Worm (Caenorhabditis elegans) whole organism, L1 larva: ENCODE data around the gene tag-120.

Source experiments
- C04F5.9 ChIP-seq: sonication (generic microtip); optimal IDR thresholded peaks from 2 replicates; lab custom pipeline; 2016; ENCODE audit warnings: missing genetic modification characterization, missing compliant biosample characterization
- C16A3.4 ChIP-seq: fragments of 150-350 bp; optimal IDR thresholded peaks from 2 replicates; lab custom pipeline; 2014; ENCODE audit warnings: missing biosample characterization, missing genetic modification characterization
- C34B4.2 ChIP-seq: sonication (generic microtip); optimal IDR thresholded peaks from 2 replicates; lab custom pipeline; 2017; ENCODE audit warnings: mild to moderate bottlenecking, missing genetic modification characterization, missing compliant biosample characterization
- Y116A8C.19 ChIP-seq: sonication (generic microtip); optimal IDR thresholded peaks from 2 replicates; lab custom pipeline; 2016; ENCODE audit warnings: missing compliant biosample characterization, missing genetic modification characterization, borderline replicate concordance
- aha-1 ChIP-seq: fragments of 150-350 bp; optimal IDR thresholded peaks from 2 replicates; lab custom pipeline; 2014; ENCODE audit warnings: missing biosample characterization, missing genetic modification characterization
- alr-1 ChIP-seq: fragments of 200-800 bp; sonication (Bioruptor generic); optimal IDR thresholded peaks from 2 replicates; lab custom pipeline; 2018; ENCODE audit warnings: borderline replicate concordance, mild to moderate bottlenecking, missing genetic modification characterization, missing compliant biosample characterization
- aly-2 ChIP-seq: fragments of 150-350 bp; optimal IDR thresholded peaks from 2 replicates; lab custom pipeline; 2014; ENCODE audit warnings: missing biosample characterization, missing genetic modification characterization
- blmp-1 ChIP-seq: fragments of 150-350 bp; optimal IDR thresholded peaks from 2 replicates; lab custom pipeline; 2014; ENCODE audit warnings: missing biosample characterization, missing genetic modification characterization
- ceh-63 ChIP-seq: fragments of 200-800 bp; sonication (Bioruptor generic); optimal IDR thresholded peaks from 2 replicates; lab custom pipeline; 2018; ENCODE audit warnings: mild to moderate bottlenecking, missing genetic modification characterization, missing compliant biosample characterization
- ceh-8 ChIP-seq: fragments of 200-800 bp; sonication (Bioruptor generic); optimal IDR thresholded peaks from 2 replicates; lab custom pipeline; 2018; ENCODE audit warnings: mild to moderate bottlenecking, missing genetic modification characterization, moderate library complexity, missing compliant biosample characterization
- dpl-1 ChIP-seq, 3 experiments: fragments of 150-350 bp in 2 of 3; sonication (generic microtip) in 1 of 3; optimal IDR thresholded peaks; 2 replicates each; lab custom pipeline; 2014 to 2017; ENCODE audit warnings: missing biosample characterization in 3 of 3, missing genetic modification characterization in 3 of 3, missing genetic modification reagents in 3 of 3
- efl-3 ChIP-seq: fragments of 200-800 bp; sonication (Bioruptor generic); optimal IDR thresholded peaks from 2 replicates; lab custom pipeline; 2018; ENCODE audit warnings: mild to moderate bottlenecking, missing genetic modification characterization, missing compliant biosample characterization
- egl-27 ChIP-seq, 2 experiments: fragments of 150-350 bp in 1 of 2; sonication (generic microtip); optimal IDR thresholded peaks; 3 replicates each; lab custom pipeline; 2017 to 2018; ENCODE audit warnings: missing biosample characterization in 2 of 2, missing genetic modification characterization in 2 of 2, missing genetic modification reagents in 2 of 2
- elt-3 ChIP-seq, 6 experiments: fragments of 150-350 bp in 1 of 6; sonication (generic microtip); optimal IDR thresholded peaks; 2 replicates each; lab custom pipeline; 2017 to 2018; ENCODE audit warnings: missing biosample characterization in 6 of 6, missing genetic modification characterization in 6 of 6, inconsistent platforms in 1 of 6
- fkh-4 ChIP-seq: sonication (generic microtip); optimal IDR thresholded peaks from 2 replicates; lab custom pipeline; 2016; ENCODE audit warnings: missing compliant biosample characterization, missing genetic modification characterization, borderline replicate concordance
- fos-1 ChIP-seq: fragments of 150-350 bp; optimal IDR thresholded peaks from 2 replicates; lab custom pipeline; 2014; ENCODE audit warnings: missing biosample characterization, missing genetic modification characterization
- grh-1 ChIP-seq: fragments of 200-800 bp; sonication (Bioruptor generic); IDR thresholded peaks from 2 replicates; pipeline ENCODE4 v1.3.6; 2022; ENCODE audit warnings: missing genetic modification reagents, missing genetic modification characterization, missing compliant biosample characterization
- hlh-17 ChIP-seq: fragments of 200-800 bp; sonication (Bioruptor generic); optimal IDR thresholded peaks from 2 replicates; lab custom pipeline; 2018; ENCODE audit warnings: missing genetic modification characterization, mild to moderate bottlenecking, missing compliant biosample characterization, moderate library complexity, borderline replicate concordance
- hlh-4 ChIP-seq: sonication (generic microtip); optimal IDR thresholded peaks from 2 replicates; lab custom pipeline; 2016; ENCODE audit warnings: mild to moderate bottlenecking, missing genetic modification characterization, missing compliant biosample characterization
- irx-1 ChIP-seq: sonication (generic microtip); optimal IDR thresholded peaks from 2 replicates; lab custom pipeline; 2016; ENCODE audit warnings: missing genetic modification characterization, missing compliant biosample characterization
- lin-13 ChIP-seq: fragments of 150-350 bp; optimal IDR thresholded peaks from 2 replicates; lab custom pipeline; 2014; ENCODE audit warnings: missing biosample characterization, missing genetic modification reagents, missing genetic modification characterization
- lin-14 ChIP-seq: fragments of 200-800 bp; sonication (Bioruptor generic); optimal IDR thresholded peaks from 2 replicates; lab custom pipeline; 2018; ENCODE audit warnings: mild to moderate bottlenecking, missing genetic modification characterization, moderate library complexity, missing compliant biosample characterization
- lin-35 ChIP-seq, 2 experiments: fragments of 150-350 bp; optimal IDR thresholded peaks; 2 replicates each; lab custom pipeline; 2014; ENCODE audit warnings: missing biosample characterization in 2 of 2, missing genetic modification characterization in 2 of 2, missing genetic modification reagents in 2 of 2
- lin-39 ChIP-seq: fragments of 150-350 bp; optimal IDR thresholded peaks from 2 replicates; lab custom pipeline; 2014; ENCODE audit warnings: missing biosample characterization, missing genetic modification reagents, missing genetic modification characterization
- lir-3 ChIP-seq: sonication (generic microtip); optimal IDR thresholded peaks from 2 replicates; lab custom pipeline; 2016; ENCODE audit warnings: mild to moderate bottlenecking, missing genetic modification characterization, moderate library complexity, missing compliant biosample characterization; ENCODE audit not compliant: poor library complexity
- lsy-2 ChIP-seq, 2 experiments: fragments of 150-350 bp; optimal IDR thresholded peaks; 2 replicates each; lab custom pipeline; 2014; ENCODE audit warnings: missing biosample characterization in 2 of 2, missing genetic modification characterization in 2 of 2
- mep-1 ChIP-seq: fragments of 150-350 bp; optimal IDR thresholded peaks from 2 replicates; lab custom pipeline; 2014; ENCODE audit warnings: missing biosample characterization, missing genetic modification characterization
- nhr-11 ChIP-seq: fragments of 150-350 bp; optimal IDR thresholded peaks from 2 replicates; lab custom pipeline; 2014; ENCODE audit warnings: missing biosample characterization, missing genetic modification characterization
- nhr-12 ChIP-seq: sonication (generic microtip); optimal IDR thresholded peaks from 2 replicates; lab custom pipeline; 2017; ENCODE audit warnings: missing biosample characterization, missing genetic modification characterization
- nhr-47 ChIP-seq: sonication (generic microtip); optimal IDR thresholded peaks from 2 replicates; lab custom pipeline; 2016; ENCODE audit warnings: mild to moderate bottlenecking, missing genetic modification characterization, moderate library complexity, missing compliant biosample characterization
- nhr-71 ChIP-seq: sonication (generic microtip); optimal IDR thresholded peaks from 2 replicates; lab custom pipeline; 2016; ENCODE audit warnings: mild to moderate bottlenecking, missing genetic modification characterization, moderate library complexity, missing compliant biosample characterization
- nhr-84 ChIP-seq: sonication (generic microtip); optimal IDR thresholded peaks from 2 replicates; lab custom pipeline; 2017; ENCODE audit warnings: missing biosample characterization, missing genetic modification characterization
- nhr-85 ChIP-seq: sonication (generic microtip); peaks from one replicate; lab custom pipeline; 2016; ENCODE audit warnings: missing genetic modification characterization, inconsistent platforms, missing compliant biosample characterization
- pag-3 ChIP-seq: sonication (generic microtip); optimal IDR thresholded peaks from 2 replicates; lab custom pipeline; 2017; ENCODE audit warnings: missing genetic modification characterization, mild to moderate bottlenecking, missing compliant biosample characterization, antibody characterized with exemption, borderline replicate concordance; ENCODE audit not compliant: insufficient read depth
- pqm-1 ChIP-seq: sonication (generic microtip); optimal IDR thresholded peaks from 3 replicates; lab custom pipeline; 2017; ENCODE audit warnings: missing biosample characterization, missing genetic modification characterization
- snpc-4 ChIP-seq: fragments of 150-350 bp; optimal IDR thresholded peaks from 2 replicates; lab custom pipeline; 2014; ENCODE audit warnings: missing biosample characterization, missing genetic modification characterization
- snu-23 ChIP-seq: sonication (generic microtip); optimal IDR thresholded peaks from 2 replicates; lab custom pipeline; 2016; ENCODE audit warnings: missing genetic modification characterization, missing compliant biosample characterization
- sox-4 ChIP-seq: sonication (generic microtip); optimal IDR thresholded peaks from 2 replicates; lab custom pipeline; 2016; ENCODE audit warnings: missing genetic modification characterization, missing compliant biosample characterization
- tlp-1 ChIP-seq: fragments of 150-350 bp; optimal IDR thresholded peaks from 2 replicates; lab custom pipeline; 2014; ENCODE audit warnings: missing biosample characterization, missing genetic modification characterization
- unc-62 ChIP-seq: fragments of 150-350 bp; optimal IDR thresholded peaks from 2 replicates; lab custom pipeline; 2014; ENCODE audit warnings: missing biosample characterization, missing genetic modification reagents, missing genetic modification characterization
- unc-98 ChIP-seq: fragments of 200-800 bp; sonication (Bioruptor generic); IDR thresholded peaks from 2 replicates; pipeline ENCODE4 v1.3.6; 2022; ENCODE audit warnings: missing genetic modification characterization, missing compliant biosample characterization
- vab-15 ChIP-seq: sonication (generic microtip); optimal IDR thresholded peaks from 2 replicates; lab custom pipeline; 2017; ENCODE audit warnings: missing genotype, mild to moderate bottlenecking, missing genetic modification characterization, missing compliant biosample characterization
- xbp-1 ChIP-seq: sonication (generic microtip); optimal IDR thresholded peaks from 2 replicates; lab custom pipeline; 2016; ENCODE audit warnings: missing genetic modification characterization, missing compliant biosample characterization

tag-120 gene

DNA sequence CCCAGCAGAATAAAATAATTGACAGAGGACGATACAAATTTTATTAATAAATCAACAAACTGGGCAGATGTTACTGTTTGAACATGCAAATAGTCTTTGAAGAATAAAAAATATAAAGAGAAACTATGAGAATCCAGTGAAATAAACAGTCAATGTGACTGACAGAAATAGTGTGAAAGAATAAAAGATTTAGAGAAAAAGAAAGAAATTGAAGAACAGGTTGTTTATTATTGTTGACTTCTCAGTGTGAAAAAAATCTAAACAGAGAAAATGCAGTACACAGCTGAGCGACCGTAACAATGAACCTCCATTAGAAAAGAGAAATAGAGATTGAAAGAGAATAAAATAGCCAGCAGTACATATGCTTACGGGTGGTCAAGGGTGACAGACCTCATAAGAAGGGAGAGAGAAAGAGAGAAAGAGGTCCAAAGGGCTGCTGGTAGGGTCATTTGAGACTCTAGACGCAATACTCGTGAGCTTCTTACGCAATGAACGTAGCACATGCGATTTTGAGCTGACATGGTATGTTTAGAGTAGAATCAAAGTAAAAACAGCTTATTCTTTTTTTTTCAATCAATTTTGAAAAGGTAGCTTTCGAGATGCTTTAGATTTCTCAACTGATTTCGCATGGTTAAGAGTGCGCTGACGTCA lies 14.5 kb upstream of the tag-120 start, which contains the start of gene slcr-46.3:
Gene slcr-46.3, minus strand, starts transcription at position 86 of the 651 bp plus-strand sequence.
- TF ChIP-seq aha-1 (tag; lab: Kevin White, UChicago) (no peak), C16A3.4 (tag; lab: Kevin White, UChicago) (peak; percentile 13), nhr-85 (peak; percentile 76), sox-4 (tag; lab: Kevin White, UChicago) (no peak), C04F5.9 (tag; lab: Kevin White, UChicago) (no peak), lin-39 (tag; lab: Kevin White, UChicago) (no peak), fkh-4 (no peak), egl-27 (tag; optimal IDR thresholded peaks at IDR 0.05; lab: Kevin White, UChicago) (no peak), unc-62 (GFP tag; lab: Kevin White, UChicago) (no peak), xbp-1 (tag; lab: Kevin White, UChicago) (no peak), snpc-4 (tag; lab: Kevin White, UChicago) (no peak), nhr-71 (tag; lab: Kevin White, UChicago) (no peak), dpl-1 (GFP tag; optimal IDR thresholded peaks at IDR 0.05; lab: Kevin White, UChicago) (peak in 1 of 3 experiments; percentile 5), blmp-1 (tag; lab: Kevin White, UChicago) (peak; percentile 25), lin-14 (GFP tag; lab: Kevin White, UChicago) (peak; percentile 42), ceh-8 (GFP tag; lab: Kevin White, UChicago) (no peak), mep-1 (tag; lab: Kevin White, UChicago) (peak; percentile 7), fos-1 (tag; lab: Kevin White, UChicago) (no peak), tlp-1 (tag; lab: Kevin White, UChicago) (no peak), nhr-12 (tag; lab: Kevin White, UChicago) (no peak), grh-1 (GFP tag; lab: Robert Waterston, UW) (no peak), efl-3 (GFP tag; lab: Kevin White, UChicago) (no peak), Y116A8C.19 (no peak), unc-98 (no peak), elt-3 (tag; optimal IDR thresholded peaks at IDR 0.05; lab: Kevin White, UChicago) (peak in 1 of 6 experiments; percentile 9), pag-3 (tag; lab: Kevin White, UChicago) (no peak), hlh-4 (tag; lab: Kevin White, UChicago) (no peak), pqm-1 (tag; lab: Kevin White, UChicago) (no peak), lir-3 (tag; lab: Kevin White, UChicago) (no peak), lin-13 (GFP tag; lab: Kevin White, UChicago) (no peak), hlh-17 (GFP tag; lab: Kevin White, UChicago) (no peak), vab-15 (tag; lab: Kevin White, UChicago) (no peak), lin-35 (GFP tag; optimal IDR thresholded peaks at IDR 0.05; lab: Kevin White, UChicago) (peak in 1 of 2 experiments; percentile 37), nhr-47 (no peak), snu-23 (GFP tag; lab: Kevin White, UChicago) (peak; percentile 21), nhr-11 (tag; lab: Kevin White, UChicago) (no peak), nhr-84 (no peak), C34B4.2 (tag; lab: Kevin White, UChicago) (no peak), ceh-63 (GFP tag; lab: Kevin White, UChicago) (no peak), lsy-2 (tag; optimal IDR thresholded peaks at IDR 0.05; lab: Kevin White, UChicago) (peak in 1 of 2 experiments; percentile 49), aly-2 (tag; lab: Kevin White, UChicago) (no peak), alr-1 (tag; lab: Kevin White, UChicago) (no peak), irx-1 (tag; lab: Kevin White, UChicago) (no peak)
